Worm (Caenorhabditis elegans) whole organism, late embryonic: ENCODE data around the gene rbm-17.

Experiments used
- K09A11.1 ChIP-seq: sonication (generic microtip); optimal IDR thresholded peaks from 2 replicates; lab custom pipeline; 2017; ENCODE audit warnings: antibody characterized with exemption, mild to moderate bottlenecking, missing genetic modification characterization, missing compliant biosample characterization; ENCODE audit not compliant: insufficient read depth
- ceh-18 ChIP-seq: sonication (generic microtip); optimal IDR thresholded peaks from 2 replicates; lab custom pipeline; 2016; ENCODE audit warnings: missing genetic modification characterization, missing compliant biosample characterization
- ceh-48 ChIP-seq: sonication (generic microtip); optimal IDR thresholded peaks from 2 replicates; lab custom pipeline; 2016; ENCODE audit warnings: missing genetic modification characterization, inconsistent platforms, missing compliant biosample characterization
- dmd-4 ChIP-seq: sonication (generic microtip); optimal IDR thresholded peaks from 2 replicates; lab custom pipeline; 2016; ENCODE audit warnings: borderline replicate concordance, missing genetic modification characterization, missing compliant biosample characterization
- eyg-1 ChIP-seq: sonication (generic microtip); optimal IDR thresholded peaks from 2 replicates; lab custom pipeline; 2016; ENCODE audit warnings: missing genotype, missing genetic modification characterization, missing compliant biosample characterization
- madf-2 ChIP-seq: sonication (generic microtip); optimal IDR thresholded peaks from 2 replicates; lab custom pipeline; 2017; ENCODE audit warnings: missing genetic modification characterization, missing compliant biosample characterization
- nhr-232 ChIP-seq: sonication (generic microtip); optimal IDR thresholded peaks from 2 replicates; lab custom pipeline; 2016; ENCODE audit warnings: missing genetic modification characterization, missing compliant biosample characterization
- pax-1 ChIP-seq: fragments of 150-350 bp; optimal IDR thresholded peaks from 2 replicates; lab custom pipeline; 2014; ENCODE audit warnings: missing biosample characterization, missing genetic modification characterization
- pha-4 ChIP-seq: fragments of 150-350 bp; optimal IDR thresholded peaks from 2 replicates; lab custom pipeline; 2018; ENCODE audit warnings: missing biosample characterization, missing genetic modification reagents, missing genetic modification characterization
- sdc-2 ChIP-seq: sonication (generic microtip); optimal IDR thresholded peaks from 2 replicates; lab custom pipeline; 2016; ENCODE audit warnings: missing genotype, missing genetic modification characterization, missing compliant biosample characterization

ce11 chrIV:11644705-11645104 lies 6.6 kb downstream of the rbm-17 start:
- TF ChIP-seq ceh-48 (tag; lab: Kevin White, UChicago) (no peak), madf-2 (no peak), dmd-4 (tag; lab: Kevin White, UChicago) (no peak), ceh-18 (no peak), pax-1 (tag; lab: Kevin White, UChicago) (no peak), sdc-2 (no peak), nhr-232 (no peak), eyg-1 (tag; lab: Kevin White, UChicago) (no peak), pha-4 (tag; lab: Kevin White, UChicago) (no peak), K09A11.1 (tag; lab: Kevin White, UChicago) (no peak)
